Fruit fly (Drosophila melanogaster): ENCODE measurements around the gene cv.

cv gene

dm6 chrX:5737157-5737556, 47.4 kb downstream of the cv start (continued):
- TF ChIP-seq CG33557 (GFP tag; optimal IDR thresholded peaks at IDR 0.05) (no peak), CG6813 (GFP tag; optimal IDR thresholded peaks at IDR 0.05) (peak; percentile 41), cwo (GFP tag; optimal IDR thresholded peaks at IDR 0.05) (peak; percentile 62), Six4 (GFP tag; optimal IDR thresholded peaks at IDR 0.05) (no peak), CG1233 (GFP tag; optimal IDR thresholded peaks at IDR 0.05) (no peak), CG6689 (GFP tag; IDR thresholded peaks at IDR 0.05) (peak; percentile 47), Hr78 (GFP tag; optimal IDR thresholded peaks at IDR 0.05) (no peak), Fer2 (tag; optimal IDR thresholded peaks at IDR 0.05) (no peak), Ssrp (tag; optimal IDR thresholded peaks at IDR 0.05) (no peak), NC2α (GFP tag; optimal IDR thresholded peaks at IDR 0.05) (no peak), CG1603 (tag; optimal IDR thresholded peaks at IDR 0.05) (peak; percentile 18), ci (GFP tag; IDR thresholded peaks at IDR 0.05) (peak; percentile 69; the same call in 2 of the 3 replicates), CG1832 (GFP tag; optimal IDR thresholded peaks at IDR 0.05) (peak; percentile 70), CG3065 (GFP tag; optimal IDR thresholded peaks at IDR 0.05) (peak; percentile 30), CG6683 (GFP tag; optimal IDR thresholded peaks at IDR 0.05) (no peak), CG15514 (GFP tag; optimal IDR thresholded peaks at IDR 0.05) (peak; percentile 35), unpg (GFP tag; optimal IDR thresholded peaks at IDR 0.05) (peak; percentile 7), twi (tag; optimal IDR thresholded peaks at IDR 0.05) (no peak), CG13775 (GFP tag; optimal IDR thresholded peaks at IDR 0.05) (no peak), CG5953 (GFP tag; IDR thresholded peaks at IDR 0.05) (0 out of 2 replicates have a peak, but pooled peaks have one; percentile 4), gsb-n (tag; optimal IDR thresholded peaks at IDR 0.05) (no peak), Dad (GFP tag; optimal IDR thresholded peaks at IDR 0.05) (no peak), pfk (GFP tag; optimal IDR thresholded peaks at IDR 0.05) (peak; percentile 33), Gsc (GFP tag; IDR thresholded peaks at IDR 0.05) (no peak), sc (optimal IDR thresholded peaks at IDR 0.05) (no peak), sc (GFP tag; optimal IDR thresholded peaks at IDR 0.05) (no peak), CG6272 (GFP tag; IDR thresholded peaks at IDR 0.05) (peak; percentile 38; the same call in 1 of the 2 replicates), CG11560 (tag; IDR thresholded peaks at IDR 0.05) (no peak), hkb (optimal IDR thresholded peaks at IDR 0.05) (no peak), hkb (GFP tag; IDR thresholded peaks at IDR 0.05) (peak; percentile 54; the same call in 1 of the 2 replicates), knrl (GFP tag; IDR thresholded peaks at IDR 0.05; ENCODE audit: partially characterized antibody) (no peak), prd (optimal IDR thresholded peaks at IDR 0.05) (no peak), prd (GFP tag; IDR thresholded peaks at IDR 0.05) (peak; percentile 37; the same call in 1 of the 3 replicates), CG34422 (GFP tag; IDR thresholded peaks at IDR 0.05) (peak; percentile 80; the same call in 1 of the 3 replicates), esg (GFP tag; conservative IDR thresholded peaks at IDR 0.05) (0 out of 2 replicates have a peak, but pooled peaks have one; percentile 14), CG14014 (GFP tag; IDR thresholded peaks at IDR 0.05) (0 out of 2 replicates have a peak, but pooled peaks have one; percentile 8), fu2 (GFP tag; optimal IDR thresholded peaks at IDR 0.05) (no peak), NfI (GFP tag; optimal IDR thresholded peaks at IDR 0.05) (no peak), Lhr (GFP tag; optimal IDR thresholded peaks at IDR 0.05) (no peak), bigmax (GFP tag; optimal IDR thresholded peaks at IDR 0.05) (no peak), CTCF (GFP tag; optimal IDR thresholded peaks at IDR 0.05) (no peak), TFAM (GFP tag; optimal IDR thresholded peaks at IDR 0.05) (no peak), mam (GFP tag; optimal IDR thresholded peaks at IDR 0.05) (peak; percentile 8), ase (GFP tag; IDR thresholded peaks at IDR 0.05) (peak; percentile 27; the same call in 1 of the 3 replicates), sr (GFP tag; IDR thresholded peaks at IDR 0.05) (peak; percentile 82; the same call in 2 of the 3 replicates), ara (GFP tag; IDR thresholded peaks at IDR 0.05) (peak; percentile 47; the same call in 1 of the 2 replicates), tup (GFP tag; optimal IDR thresholded peaks at IDR 0.05) (no peak), HmgD (GFP tag; optimal IDR thresholded peaks at IDR 0.05) (no peak), CG9932 (GFP tag; IDR thresholded peaks at IDR 0.05) (peak; percentile 57), CG34224 (GFP tag; IDR thresholded peaks at IDR 0.05; ENCODE audit: partially characterized antibody) (no peak), CG16779 (GFP tag; IDR thresholded peaks at IDR 0.05) (0 out of 2 replicates have a peak, but pooled peaks have one; percentile 52)
